Fruit fly (Drosophila melanogaster): Measurements from ENCODE around the gene CG31673.

Gene CG31673

dm6 chr2L:20796758-20797514, 32.5 kb upstream of the CG31673 start, which contains the start of gene vari (continued):
- TF ChIP-seq nerfin-1 (tag; optimal IDR thresholded peaks at IDR 0.05) (no peak), jumu (GFP tag; optimal IDR thresholded peaks at IDR 0.05) (no peak), Mad (GFP tag; optimal IDR thresholded peaks at IDR 0.05) (no peak), Fer1 (GFP tag; optimal IDR thresholded peaks at IDR 0.05) (peak; percentile 53), CG34224 (GFP tag; IDR thresholded peaks at IDR 0.05; ENCODE audit: partially characterized antibody) (peak; percentile 12; the same call in 1 of the 3 replicates), CrebB (tag; optimal IDR thresholded peaks at IDR 0.05) (no peak), Sox102F (GFP tag; optimal IDR thresholded peaks at IDR 0.05) (no peak), CG30020 (tag; optimal IDR thresholded peaks at IDR 0.05) (no peak), CG2120 (GFP tag; optimal IDR thresholded peaks at IDR 0.05) (no peak), slou (GFP tag; optimal IDR thresholded peaks at IDR 0.05) (no peak), TFAM (GFP tag; optimal IDR thresholded peaks at IDR 0.05) (no peak), Doc3 (GFP tag; IDR thresholded peaks at IDR 0.05; ENCODE audit: partially characterized antibody) (no peak), ERR (GFP tag; optimal IDR thresholded peaks at IDR 0.05) (no peak), slp2 (GFP tag; optimal IDR thresholded peaks at IDR 0.05) (no peak), vvl (GFP tag; IDR thresholded peaks at IDR 0.05) (peak; percentile 33; the same call in 1 of the 2 replicates), eve (GFP tag; optimal IDR thresholded peaks at IDR 0.05) (peak in 1 of 2 experiments; percentile 59), fd3F (GFP tag; optimal IDR thresholded peaks at IDR 0.05) (no peak), mirr (GFP tag; optimal IDR thresholded peaks at IDR 0.05) (peak; percentile 1), tin (GFP tag; optimal IDR thresholded peaks at IDR 0.05) (no peak), sug (tag; optimal IDR thresholded peaks at IDR 0.05) (no peak), CG4854 (GFP tag; optimal IDR thresholded peaks at IDR 0.05) (no peak), Hmx (GFP tag; optimal IDR thresholded peaks at IDR 0.05) (peak; percentile 17), CG4617 (GFP tag; optimal IDR thresholded peaks at IDR 0.05; ENCODE audit: borderline replicate concordance) (no peak), zf30C (GFP tag; optimal IDR thresholded peaks at IDR 0.05) (no peak), chn (GFP tag; optimal IDR thresholded peaks at IDR 0.05) (no peak), CG11723 (GFP tag; optimal IDR thresholded peaks at IDR 0.05) (no peak), Vsx1 (GFP tag; optimal IDR thresholded peaks at IDR 0.05) (no peak), bbx (GFP tag; IDR thresholded peaks at IDR 0.05; ENCODE audit: partially characterized antibody) (peak; percentile 53; the same call in 1 of the 2 replicates), NFAT (GFP tag; IDR thresholded peaks at IDR 0.05) (no peak), dimm (GFP tag; IDR thresholded peaks at IDR 0.05) (no peak), CG2678 (tag; optimal IDR thresholded peaks at IDR 0.05) (no peak), slbo (GFP tag; IDR thresholded peaks at IDR 0.05) (no peak), YL-1 (GFP tag; optimal IDR thresholded peaks at IDR 0.05) (no peak), CG4424 (GFP tag; optimal IDR thresholded peaks at IDR 0.05) (no peak), gro (GFP tag; optimal IDR thresholded peaks at IDR 0.05) (peak; percentile 3), sens (GFP tag) (no peak), CG10462 (GFP tag; optimal IDR thresholded peaks at IDR 0.05) (no peak), CG8281 (tag; optimal IDR thresholded peaks at IDR 0.05) (no peak), bab2 (GFP tag; optimal IDR thresholded peaks at IDR 0.05) (no peak), CG10431 (GFP tag; optimal IDR thresholded peaks at IDR 0.05) (no peak), CG17912 (GFP tag; optimal IDR thresholded peaks at IDR 0.05) (no peak), gt (GFP tag; IDR thresholded peaks at IDR 0.05) (no peak), Spps (tag; optimal IDR thresholded peaks at IDR 0.05) (no peak), jing (GFP tag; optimal IDR thresholded peaks at IDR 0.05) (no peak), CG1647 (GFP tag; optimal IDR thresholded peaks at IDR 0.05) (no peak), grn (GFP tag; optimal IDR thresholded peaks at IDR 0.05) (no peak), trh (GFP tag; optimal IDR thresholded peaks at IDR 0.05) (no peak), ems (GFP tag; optimal IDR thresholded peaks at IDR 0.05) (no peak), CG11695 (GFP tag; IDR thresholded peaks at IDR 0.05) (no peak), CG7271 (tag; optimal IDR thresholded peaks at IDR 0.05) (no peak), ham (GFP tag; IDR thresholded peaks at IDR 0.05) (no peak)

Measured in whole organism, embryonic.